Fruit fly (Drosophila melanogaster) Kc167 (cell line): ENCODE results near the gene Kmn2.

Experiments used
- Myc ChIP-seq: fragments of >200 bp; optimal IDR thresholded peaks from 2 replicates; lab custom pipeline; 2017; ENCODE audit warnings: missing external identifiers
- Sin3A ChIP-seq: fragments of >200 bp; optimal IDR thresholded peaks from 2 replicates; lab custom pipeline; 2018; ENCODE audit warnings: missing external identifiers
- h ChIP-seq: fragments of >200 bp; optimal IDR thresholded peaks from 3 replicates; lab custom pipeline; 2018; ENCODE audit warnings: missing external identifiers
- insv ChIP-seq: fragments of >200 bp; optimal IDR thresholded peaks from 3 replicates; lab custom pipeline; 2018; ENCODE audit warnings: missing external identifiers
- psq ChIP-seq: fragments of >200 bp; optimal IDR thresholded peaks from 2 replicates; lab custom pipeline; 2017; ENCODE audit warnings: missing external identifiers
- ttk ChIP-seq: sonication (Bioruptor generic); optimal IDR thresholded peaks from 2 replicates; lab custom pipeline; 2017; ENCODE audit warnings: missing external identifiers

- TF ChIP-seq ttk (lab: Kevin White, UChicago) (no peak), h (lab: Kevin White, UChicago) (no peak), Myc (lab: Kevin White, UChicago) (no peak), Sin3A (lab: Kevin White, UChicago) (no peak), psq (lab: Kevin White, UChicago) (no peak), insv (lab: Kevin White, UChicago) (no peak)
These were observed 30.5 kb downstream of the Kmn2 start for dm6 chr3R:7970640-7971039.
